Fruit fly (Drosophila melanogaster): ENCODE results near the gene CtsL4.

Gene CtsL4

dm6 chr2L:10396877-10397587 is 40.6 kb upstream of the CtsL4 start (continued):
- TF ChIP-seq unc-4 (GFP tag; IDR thresholded peaks at IDR 0.05; ENCODE audit: partially characterized antibody) (0 out of 2 replicates have a peak, but pooled peaks have one; percentile 6), cg (GFP tag; optimal IDR thresholded peaks at IDR 0.05) (peak; percentile 84), pho (GFP tag; optimal IDR thresholded peaks at IDR 0.05) (no peak), MESR4 (GFP tag; optimal IDR thresholded peaks at IDR 0.05) (peak; percentile 70), fd3F (GFP tag; optimal IDR thresholded peaks at IDR 0.05) (no peak), CG14014 (GFP tag; IDR thresholded peaks at IDR 0.05) (peak; percentile 27; the same call in 1 of the 2 replicates), Sox102F (GFP tag; optimal IDR thresholded peaks at IDR 0.05) (no peak), cato (GFP tag; optimal IDR thresholded peaks at IDR 0.05; ENCODE audit: borderline replicate concordance) (no peak), MTF-1 (GFP tag; optimal IDR thresholded peaks at IDR 0.05; ENCODE audit: borderline replicate concordance) (no peak), mirr (GFP tag; optimal IDR thresholded peaks at IDR 0.05) (peak; percentile 13), E2f1 (GFP tag; IDR thresholded peaks at IDR 0.05) (no peak), HLHmδ (GFP tag; optimal IDR thresholded peaks at IDR 0.05) (no peak), HmgZ (tag; optimal IDR thresholded peaks at IDR 0.05) (no peak), Hmx (GFP tag; optimal IDR thresholded peaks at IDR 0.05) (no peak), BEAF-32 (GFP tag; optimal IDR thresholded peaks at IDR 0.05) (no peak), CG11247 (GFP tag; IDR thresholded peaks at IDR 0.05) (no peak), CG12071 (GFP tag; optimal IDR thresholded peaks at IDR 0.05) (no peak), CG1792 (GFP tag; optimal IDR thresholded peaks at IDR 0.05) (no peak), zen (tag; optimal IDR thresholded peaks at IDR 0.05) (no peak), CG1603 (tag; optimal IDR thresholded peaks at IDR 0.05) (no peak), sqz (GFP tag; optimal IDR thresholded peaks at IDR 0.05) (no peak), danr (GFP tag; IDR thresholded peaks at IDR 0.05) (no peak), CG12391 (tag; optimal IDR thresholded peaks at IDR 0.05) (no peak), Ravus (GFP tag; IDR thresholded peaks at IDR 0.05) (no peak), ken (GFP tag; IDR thresholded peaks at IDR 0.05) (no peak), CG15073 (GFP tag; optimal IDR thresholded peaks at IDR 0.05) (no peak), Dad (GFP tag; optimal IDR thresholded peaks at IDR 0.05) (no peak), NFAT (GFP tag; IDR thresholded peaks at IDR 0.05) (no peak), kni (GFP tag; optimal IDR thresholded peaks at IDR 0.05) (peak; percentile 37), CG2120 (GFP tag; optimal IDR thresholded peaks at IDR 0.05) (no peak), CG12299 (tag; optimal IDR thresholded peaks at IDR 0.05) (peak; percentile 23), wek (GFP tag; optimal IDR thresholded peaks at IDR 0.05) (peak; percentile 42), E2f2 (GFP tag; IDR thresholded peaks at IDR 0.05) (no peak), CG8944 (GFP tag; optimal IDR thresholded peaks at IDR 0.05) (no peak), bigmax (GFP tag; optimal IDR thresholded peaks at IDR 0.05) (no peak), CG17568 (GFP tag; optimal IDR thresholded peaks at IDR 0.05) (no peak), ci (GFP tag; IDR thresholded peaks at IDR 0.05) (no peak), hkb (optimal IDR thresholded peaks at IDR 0.05) (no peak), hkb (GFP tag; IDR thresholded peaks at IDR 0.05) (no peak), Asciz (GFP tag; optimal IDR thresholded peaks at IDR 0.05) (peak; percentile 24), CG34376 (GFP tag; optimal IDR thresholded peaks at IDR 0.05) (peak; percentile 60), odd (GFP tag; optimal IDR thresholded peaks at IDR 0.05) (peak; percentile 56), CG30020 (tag; optimal IDR thresholded peaks at IDR 0.05) (peak; percentile 59), Nf-YA (GFP tag; IDR thresholded peaks at IDR 0.05) (no peak), CG11398 (GFP tag; optimal IDR thresholded peaks at IDR 0.05) (no peak), tna (GFP tag; IDR thresholded peaks at IDR 0.05; ENCODE audit: partially characterized antibody) (0 out of 2 replicates have a peak, but pooled peaks have one; percentile 17), Lpt (GFP tag; optimal IDR thresholded peaks at IDR 0.05) (no peak), ewg (GFP tag; optimal IDR thresholded peaks at IDR 0.05) (no peak), mld (GFP tag; IDR thresholded peaks at IDR 0.05; ENCODE audit: partially characterized antibody) (no peak), CG9797 (GFP tag; optimal IDR thresholded peaks at IDR 0.05) (no peak)
